Fruit fly (Drosophila melanogaster): ENCODE measurements around the gene mtSSB.

The mtSSB gene

dm6 chr3R:16235215-16235937, 30.3 kb upstream of the mtSSB start:
- TF ChIP-seq ttk (optimal IDR thresholded peaks at IDR 0.05): no peak
- no peak for TF ChIP-seq Sin3A (optimal IDR thresholded peaks at IDR 0.05)
- no peak for TF ChIP-seq insv (optimal IDR thresholded peaks at IDR 0.05)
- TF ChIP-seq h (optimal IDR thresholded peaks at IDR 0.05): no peak
- no peak for TF ChIP-seq Myc (optimal IDR thresholded peaks at IDR 0.05)
- TF ChIP-seq psq (optimal IDR thresholded peaks at IDR 0.05): no peak

dm6 chr3R:16234745-16235149, 29.7 kb upstream of the mtSSB start:
- TF ChIP-seq h (optimal IDR thresholded peaks at IDR 0.05): no peak

- TF ChIP-seq insv (optimal IDR thresholded peaks at IDR 0.05): no peak
- TF ChIP-seq Myc (optimal IDR thresholded peaks at IDR 0.05): no peak
- no peak for TF ChIP-seq Sin3A (optimal IDR thresholded peaks at IDR 0.05)
- TF ChIP-seq h (optimal IDR thresholded peaks at IDR 0.05): no peak
- TF ChIP-seq psq (optimal IDR thresholded peaks at IDR 0.05): no peak
- TF ChIP-seq ttk (optimal IDR thresholded peaks at IDR 0.05): no peak
Observed at dm6 chr3R:16234298-16234697, 29.2 kb upstream of the mtSSB start.

- TF ChIP-seq Sin3A (optimal IDR thresholded peaks at IDR 0.05): no peak
- no peak for TF ChIP-seq ttk (optimal IDR thresholded peaks at IDR 0.05)
- no peak for TF ChIP-seq Myc (optimal IDR thresholded peaks at IDR 0.05)
- TF ChIP-seq h (optimal IDR thresholded peaks at IDR 0.05): no peak
- no peak for TF ChIP-seq insv (optimal IDR thresholded peaks at IDR 0.05)
- TF ChIP-seq psq (optimal IDR thresholded peaks at IDR 0.05): no peak
Observed at dm6 chr3R:16232569-16232968, 27.5 kb upstream of the mtSSB start.

dm6 chr3R:16231385-16232307, 26.6 kb upstream of the mtSSB start:
- TF ChIP-seq psq (optimal IDR thresholded peaks at IDR 0.05): peak; percentile 81
- no peak for TF ChIP-seq insv (optimal IDR thresholded peaks at IDR 0.05)
- no peak for TF ChIP-seq h (optimal IDR thresholded peaks at IDR 0.05)
- TF ChIP-seq ttk (optimal IDR thresholded peaks at IDR 0.05): no peak

DNA sequence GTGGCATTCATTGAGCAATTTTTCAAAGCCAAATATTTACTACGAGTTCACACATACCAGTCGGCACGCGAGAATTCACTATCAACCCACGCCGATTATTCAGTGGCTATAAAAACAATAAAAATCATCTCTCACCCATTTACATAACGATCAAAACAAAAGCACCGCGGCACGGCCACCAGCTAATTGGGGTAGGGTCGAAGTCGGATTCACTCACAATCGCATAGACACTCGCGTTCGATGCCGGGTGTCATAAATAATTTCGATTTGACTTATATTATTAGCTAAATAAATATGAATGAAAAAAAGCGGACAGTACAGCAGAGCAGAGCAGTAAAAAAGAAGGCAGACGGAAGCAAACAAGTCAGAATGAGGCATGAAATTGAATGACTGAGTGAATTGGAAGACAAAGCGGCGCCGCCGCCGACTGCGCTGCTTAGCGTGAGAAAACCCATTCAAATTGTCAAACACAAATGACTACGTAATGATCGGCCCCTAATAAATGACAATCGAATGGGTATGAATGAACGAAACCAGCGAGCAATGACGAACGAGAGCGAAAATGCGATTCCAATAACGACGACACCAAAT, 25.1 kb upstream of the mtSSB start:
- TF ChIP-seq Myc (optimal IDR thresholded peaks at IDR 0.05) (no peak), Sin3A (optimal IDR thresholded peaks at IDR 0.05) (no peak), ttk (optimal IDR thresholded peaks at IDR 0.05) (no peak), psq (optimal IDR thresholded peaks at IDR 0.05) (no peak), h (optimal IDR thresholded peaks at IDR 0.05) (no peak), insv (optimal IDR thresholded peaks at IDR 0.05) (no peak)

dm6 chr3R:16228719-16229704, 24.0 kb upstream of the mtSSB start:
- TF ChIP-seq h (optimal IDR thresholded peaks at IDR 0.05): no peak
- TF ChIP-seq Myc (optimal IDR thresholded peaks at IDR 0.05): no peak
- no peak for TF ChIP-seq Sin3A (optimal IDR thresholded peaks at IDR 0.05)
- no peak for TF ChIP-seq ttk (optimal IDR thresholded peaks at IDR 0.05)
- TF ChIP-seq psq (optimal IDR thresholded peaks at IDR 0.05): no peak
- no peak for TF ChIP-seq insv (optimal IDR thresholded peaks at IDR 0.05)

- no peak for TF ChIP-seq psq (optimal IDR thresholded peaks at IDR 0.05)
- no peak for TF ChIP-seq insv (optimal IDR thresholded peaks at IDR 0.05)
- TF ChIP-seq h (optimal IDR thresholded peaks at IDR 0.05): no peak
Observed at dm6 chr3R:16227074-16227473, 22.0 kb upstream of the mtSSB start.

dm6 chr3R:16225760-16226159, 20.7 kb upstream of the mtSSB start:
- TF ChIP-seq Sin3A (optimal IDR thresholded peaks at IDR 0.05) (no peak), psq (optimal IDR thresholded peaks at IDR 0.05) (no peak), h (optimal IDR thresholded peaks at IDR 0.05) (no peak), Myc (optimal IDR thresholded peaks at IDR 0.05) (no peak), ttk (optimal IDR thresholded peaks at IDR 0.05) (no peak), insv (optimal IDR thresholded peaks at IDR 0.05) (no peak)

DNA sequence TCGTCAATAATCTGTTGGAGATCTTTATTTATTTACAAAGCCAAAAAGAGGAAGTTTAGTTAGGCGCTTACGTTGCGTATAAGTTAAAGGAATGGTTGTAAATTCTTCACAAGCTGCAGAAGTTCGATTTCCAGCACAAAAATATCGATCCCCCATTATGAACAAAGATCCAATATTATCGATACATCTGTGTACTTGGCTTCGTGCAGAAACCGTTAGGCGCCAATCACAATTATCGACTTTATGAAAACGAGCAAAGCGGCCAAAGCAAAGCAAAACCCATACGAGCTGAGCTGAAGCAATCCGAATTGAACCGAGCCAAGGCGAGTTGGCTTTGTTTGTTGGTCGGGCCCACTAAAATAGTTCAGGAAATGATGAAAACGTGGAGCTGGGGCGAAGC, 20.3 kb upstream of the mtSSB start, which contains the start of gene tara:
Gene tara (plus strand): TSS at position 301 of the 400 bp plus-strand sequence.
- TF ChIP-seq h (optimal IDR thresholded peaks at IDR 0.05): no peak
- TF ChIP-seq psq (optimal IDR thresholded peaks at IDR 0.05): no peak
- no peak for TF ChIP-seq insv (optimal IDR thresholded peaks at IDR 0.05)
- no peak for TF ChIP-seq Myc (optimal IDR thresholded peaks at IDR 0.05)

DNA sequence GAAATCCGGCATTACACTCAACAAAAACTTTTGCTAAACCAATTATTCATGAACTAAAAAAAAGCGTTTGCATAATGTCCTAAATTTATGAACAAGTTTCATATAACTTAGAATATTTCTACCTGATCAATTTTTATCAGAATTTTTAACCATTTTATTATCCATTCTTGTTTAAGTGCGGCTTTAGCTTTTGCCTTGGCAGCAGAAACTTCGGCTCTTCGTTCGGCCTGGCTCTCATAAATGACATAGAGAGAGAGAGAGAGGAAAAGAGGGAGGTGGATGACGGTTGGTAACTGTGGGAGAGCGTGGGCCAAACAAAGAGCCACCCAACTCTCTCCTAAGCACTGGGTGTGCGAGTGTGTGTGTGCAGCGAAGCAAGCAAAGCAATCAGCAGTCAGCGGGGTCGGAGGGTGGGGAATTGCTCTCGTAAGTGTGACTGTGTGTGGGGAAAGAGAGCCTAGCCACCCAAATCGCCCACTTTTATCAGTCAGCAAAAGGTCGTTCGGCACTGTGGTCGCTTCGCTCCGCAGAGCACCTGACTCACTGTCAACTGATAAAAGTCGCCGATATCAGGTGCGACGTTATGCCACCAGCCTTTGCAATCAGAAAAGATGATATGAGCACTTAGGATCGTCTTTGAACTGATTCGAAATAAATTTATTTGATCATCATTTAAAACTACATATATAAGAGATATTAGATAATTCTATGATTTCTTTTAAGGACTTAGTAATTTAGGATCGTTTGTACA, 19.5 kb upstream of the mtSSB start:
- TF ChIP-seq Sin3A (optimal IDR thresholded peaks at IDR 0.05) (no peak), psq (optimal IDR thresholded peaks at IDR 0.05) (no peak), ttk (optimal IDR thresholded peaks at IDR 0.05) (no peak), Myc (optimal IDR thresholded peaks at IDR 0.05) (no peak)
